Fruit fly (Drosophila melanogaster) whole organism, embryonic: Measurements from ENCODE around the gene CG42759.

Experiments used
- Aef1 ChIP-seq: fragments of 200-800 bp; sonication (Bioruptor generic); IDR thresholded peaks from 3 replicates; pipeline ENCODE4 v1.3.6; 2022; ENCODE audit warnings: missing biosample characterization, missing genetic modification characterization
- Asciz ChIP-seq: fragments of 200-800 bp; sonication (Bioruptor generic); optimal IDR thresholded peaks from 2 replicates; lab custom pipeline; 2017; ENCODE audit warnings: missing biosample characterization, mild to moderate bottlenecking, missing genetic modification characterization, missing genetic modification reagents
- Atf-2 ChIP-seq: fragments of 200-800 bp; sonication (Bioruptor generic); optimal IDR thresholded peaks from 2 replicates; lab custom pipeline; 2016; ENCODE audit warnings: missing biosample characterization, missing genetic modification characterization
- Atf3 ChIP-seq: fragments of 200-800 bp; sonication (Bioruptor generic); optimal IDR thresholded peaks from 3 replicates; lab custom pipeline; 2016; ENCODE audit warnings: missing biosample characterization, missing genetic modification characterization
- BEAF-32 ChIP-seq: fragments of 200-800 bp; sonication (Bioruptor generic); optimal IDR thresholded peaks from 3 replicates; lab custom pipeline; 2017; ENCODE audit warnings: missing biosample characterization, missing genetic modification characterization, mild to moderate bottlenecking, moderate library complexity, missing genetic modification reagents
- BtbVII ChIP-seq: fragments of 200-800 bp; sonication (Bioruptor generic); optimal IDR thresholded peaks from 3 replicates; lab custom pipeline; 2017; ENCODE audit warnings: missing biosample characterization, mild to moderate bottlenecking, missing genetic modification characterization
- CG14441 ChIP-seq: fragments of 200-800 bp; sonication (Bioruptor generic); IDR thresholded peaks from 2 replicates; pipeline ENCODE4 v1.3.6; 2022; ENCODE audit warnings: missing biosample characterization, missing genetic modification characterization
- CG15073 ChIP-seq: fragments of 200-800 bp; sonication (Bioruptor generic); optimal IDR thresholded peaks from 2 replicates; lab custom pipeline; 2016; ENCODE audit warnings: missing biosample characterization, missing genetic modification characterization
- CG1603 ChIP-seq: fragments of 200-800 bp; sonication (Bioruptor generic); optimal IDR thresholded peaks from 2 replicates; lab custom pipeline; 2019; ENCODE audit warnings: missing biosample characterization, mild to moderate bottlenecking, missing genetic modification characterization, moderate library complexity
- CG16779 ChIP-seq: fragments of 200-800 bp; sonication (Bioruptor generic); IDR thresholded peaks from 2 replicates; pipeline ENCODE4 v1.3.6; 2022; ENCODE audit warnings: missing biosample characterization, missing genetic modification characterization
- CG16813 ChIP-seq: fragments of 200-800 bp; sonication (Bioruptor generic); IDR thresholded peaks from 3 replicates; pipeline ENCODE4 v1.3.6; 2022; ENCODE audit warnings: missing biosample characterization, missing genetic modification characterization; ENCODE audit not compliant: partially characterized antibody
- CG18011 ChIP-seq: fragments of 200-800 bp; sonication (Bioruptor generic); optimal IDR thresholded peaks from 2 replicates; lab custom pipeline; 2017; ENCODE audit warnings: missing biosample characterization, missing genetic modification characterization, mild to moderate bottlenecking, moderate library complexity, missing genotype
- CG31365 ChIP-seq: fragments of 200-800 bp; sonication (Bioruptor generic); optimal IDR thresholded peaks from 2 replicates; lab custom pipeline; 2018; ENCODE audit warnings: missing biosample characterization, mild to moderate bottlenecking, missing genetic modification characterization
- CG34224 ChIP-seq: fragments of 200-800 bp; sonication (Bioruptor generic); IDR thresholded peaks from 3 replicates; pipeline ENCODE4 v1.3.6; 2022; ENCODE audit warnings: missing biosample characterization, missing genetic modification characterization; ENCODE audit not compliant: partially characterized antibody
- CG34376 ChIP-seq: fragments of 200-800 bp; sonication (Bioruptor generic); optimal IDR thresholded peaks from 2 replicates; lab custom pipeline; 2018; ENCODE audit warnings: missing biosample characterization, mild to moderate bottlenecking, missing genetic modification characterization
- CG3838 ChIP-seq: fragments of 200-800 bp; sonication (Bioruptor generic); optimal IDR thresholded peaks from 3 replicates; lab custom pipeline; 2016; ENCODE audit warnings: missing biosample characterization, missing genetic modification characterization
- CG3847 ChIP-seq: fragments of 200-800 bp; sonication (Bioruptor generic); IDR thresholded peaks from 2 replicates; pipeline ENCODE4 v1.3.6; 2022; ENCODE audit warnings: missing biosample characterization, missing genetic modification characterization
- CG4328 ChIP-seq: fragments of 200-800 bp; sonication (Bioruptor generic); optimal IDR thresholded peaks from 3 replicates; lab custom pipeline; 2017; ENCODE audit warnings: missing biosample characterization, missing genetic modification reagents, missing genetic modification characterization
- CG6813 ChIP-seq: fragments of 200-800 bp; sonication (Bioruptor generic); optimal IDR thresholded peaks from 2 replicates; lab custom pipeline; 2017; ENCODE audit warnings: missing biosample characterization, missing genetic modification characterization, mild to moderate bottlenecking, moderate library complexity, missing genetic modification reagents
- CG7357 ChIP-seq: fragments of 200-800 bp; sonication (Bioruptor generic); IDR thresholded peaks from 3 replicates; pipeline ENCODE4 v1.3.6; 2022; ENCODE audit warnings: missing biosample characterization, missing genetic modification characterization
- CG8281 ChIP-seq: fragments of 200-800 bp; sonication (Bioruptor generic); optimal IDR thresholded peaks from 2 replicates; lab custom pipeline; 2018; ENCODE audit warnings: missing biosample characterization, mild to moderate bottlenecking, missing genetic modification characterization, moderate library complexity
- CG9727 ChIP-seq: fragments of 200-800 bp; sonication (Bioruptor generic); optimal IDR thresholded peaks from 3 replicates; lab custom pipeline; 2017; ENCODE audit warnings: missing biosample characterization, mild to moderate bottlenecking, missing genetic modification characterization
- CkIIα-i1 ChIP-seq: fragments of 200-800 bp; sonication (Bioruptor generic); IDR thresholded peaks from 2 replicates; pipeline ENCODE4 v1.3.6; 2022; ENCODE audit warnings: missing biosample characterization, missing genetic modification characterization
- Dad ChIP-seq: fragments of 200-800 bp; sonication (Bioruptor generic); optimal IDR thresholded peaks from 3 replicates; lab custom pipeline; 2016; ENCODE audit warnings: missing biosample characterization, missing genetic modification characterization
- MBD-R2 ChIP-seq: fragments of 200-800 bp; sonication (Bioruptor generic); IDR thresholded peaks from 2 replicates; pipeline ENCODE4 v1.3.6; 2022; ENCODE audit warnings: missing biosample characterization, missing genetic modification characterization
- NC2β ChIP-seq: fragments of 200-800 bp; sonication (Bioruptor generic); optimal IDR thresholded peaks from 2 replicates; lab custom pipeline; 2016; ENCODE audit warnings: missing biosample characterization, missing genetic modification characterization
- NfI ChIP-seq: fragments of 200-800 bp; sonication (Bioruptor generic); optimal IDR thresholded peaks from 3 replicates; lab custom pipeline; 2018; ENCODE audit warnings: missing biosample characterization, mild to moderate bottlenecking, missing genetic modification characterization, moderate library complexity
- Optix ChIP-seq: fragments of 200-800 bp; sonication (Bioruptor generic); IDR thresholded peaks from 3 replicates; pipeline ENCODE4 v1.3.6; 2022; ENCODE audit warnings: missing biosample characterization, missing genetic modification characterization
- Rfx ChIP-seq: fragments of 200-800 bp; sonication (Bioruptor generic); IDR thresholded peaks from 2 replicates; pipeline ENCODE4 v1.3.6; 2022; ENCODE audit warnings: missing biosample characterization, missing genetic modification characterization
- Sry-β ChIP-seq: fragments of 200-800 bp; sonication (Bioruptor generic); optimal IDR thresholded peaks from 2 replicates; lab custom pipeline; 2018; ENCODE audit warnings: missing biosample characterization, mild to moderate bottlenecking, missing genetic modification characterization, moderate library complexity
- Usf ChIP-seq: fragments of 200-800 bp; sonication (Bioruptor generic); optimal IDR thresholded peaks from 2 replicates; lab custom pipeline; 2017; ENCODE audit warnings: missing genotype, missing biosample characterization, missing genetic modification characterization
- ara ChIP-seq: fragments of 200-800 bp; sonication (Bioruptor generic); IDR thresholded peaks from 2 replicates; pipeline ENCODE4 v1.3.6; 2022; ENCODE audit warnings: missing biosample characterization, missing genetic modification characterization
- ash1 ChIP-seq: fragments of 200-800 bp; sonication (Bioruptor generic); optimal IDR thresholded peaks from 2 replicates; lab custom pipeline; 2018; ENCODE audit warnings: missing biosample characterization, mild to moderate bottlenecking, missing genetic modification characterization
- cato ChIP-seq: fragments of 200-800 bp; sonication (Bioruptor generic); optimal IDR thresholded peaks from 2 replicates; lab custom pipeline; 2016; ENCODE audit warnings: missing biosample characterization, missing genetic modification characterization, borderline replicate concordance
- chinmo ChIP-seq: fragments of 200-800 bp; sonication (Bioruptor generic); IDR thresholded peaks from 4 replicates; pipeline ENCODE4 v1.3.6; 2022; ENCODE audit warnings: missing biosample characterization, missing genetic modification characterization; ENCODE audit not compliant: partially characterized antibody
- dan ChIP-seq: fragments of 200-800 bp; sonication (Bioruptor generic); IDR thresholded peaks from 2 replicates; pipeline ENCODE4 v1.3.6; 2022; ENCODE audit warnings: missing biosample characterization, missing genetic modification characterization
- disco-r ChIP-seq: fragments of 200-800 bp; sonication (Bioruptor generic); optimal IDR thresholded peaks from 2 replicates; lab custom pipeline; 2016; ENCODE audit warnings: missing biosample characterization, missing genetic modification characterization
- ems ChIP-seq: fragments of 200-800 bp; sonication (Bioruptor generic); optimal IDR thresholded peaks from 3 replicates; lab custom pipeline; 2016; ENCODE audit warnings: missing biosample characterization, missing genetic modification characterization
- ewg ChIP-seq: fragments of 200-800 bp; sonication (Bioruptor generic); optimal IDR thresholded peaks from 3 replicates; lab custom pipeline; 2017; ENCODE audit warnings: mild to moderate bottlenecking, missing biosample characterization, missing genetic modification reagents, missing genetic modification characterization
- ken ChIP-seq: fragments of 200-800 bp; sonication (Bioruptor generic); IDR thresholded peaks from 3 replicates; pipeline ENCODE4 v1.3.6; 2022; ENCODE audit warnings: missing biosample characterization, missing genetic modification characterization
- lola ChIP-seq, 3 experiments: fragments of >200 bp in 2 of 3; fragments of 200-800 bp in 1 of 3; sonication (Bioruptor generic) in 1 of 3; optimal IDR thresholded peaks; 2 replicates each; lab custom pipeline; 2017 to 2019; ENCODE audit warnings: missing biosample characterization in 3 of 3, missing genetic modification characterization in 3 of 3, mild to moderate bottlenecking in 1 of 3, moderate library complexity in 1 of 3
- org-1 ChIP-seq: fragments of 200-800 bp; sonication (Bioruptor generic); optimal IDR thresholded peaks from 2 replicates; lab custom pipeline; 2017; ENCODE audit warnings: missing biosample characterization, missing genetic modification characterization
- phol ChIP-seq: fragments of 200-800 bp; sonication (Bioruptor generic); optimal IDR thresholded peaks from 3 replicates; lab custom pipeline; 2018; ENCODE audit warnings: missing biosample characterization, mild to moderate bottlenecking, missing genetic modification characterization, moderate library complexity
- repo ChIP-seq: fragments of 200-800 bp; sonication (Bioruptor generic); optimal IDR thresholded peaks from 2 replicates; lab custom pipeline; 2016; ENCODE audit warnings: missing biosample characterization, missing genetic modification characterization
- sens ChIP-seq: fragments of 200-800 bp; sonication (Bioruptor generic); peaks from one replicate; lab custom pipeline; 2016; ENCODE audit warnings: missing biosample characterization, missing genetic modification characterization
- sens-2 ChIP-seq: fragments of 200-800 bp; sonication (Bioruptor generic); IDR thresholded peaks from 2 replicates; pipeline ENCODE4 v1.3.6; 2022; ENCODE audit warnings: missing biosample characterization, missing genetic modification characterization
- slp2 ChIP-seq: fragments of 200-800 bp; sonication (Bioruptor generic); optimal IDR thresholded peaks from 2 replicates; lab custom pipeline; 2016; ENCODE audit warnings: missing biosample characterization, missing genetic modification characterization
- tio ChIP-seq: fragments of 200-800 bp; sonication (Bioruptor generic); optimal IDR thresholded peaks from 2 replicates; lab custom pipeline; 2017; ENCODE audit warnings: missing biosample characterization, missing genetic modification characterization, inconsistent platforms
- tx ChIP-seq: fragments of 200-800 bp; sonication (Bioruptor generic); optimal IDR thresholded peaks from 2 replicates; lab custom pipeline; 2016; ENCODE audit warnings: missing biosample characterization, missing genetic modification characterization
- yki ChIP-seq: fragments of >200 bp; optimal IDR thresholded peaks from 3 replicates; lab custom pipeline; 2018

Gene CG42759

DNA sequence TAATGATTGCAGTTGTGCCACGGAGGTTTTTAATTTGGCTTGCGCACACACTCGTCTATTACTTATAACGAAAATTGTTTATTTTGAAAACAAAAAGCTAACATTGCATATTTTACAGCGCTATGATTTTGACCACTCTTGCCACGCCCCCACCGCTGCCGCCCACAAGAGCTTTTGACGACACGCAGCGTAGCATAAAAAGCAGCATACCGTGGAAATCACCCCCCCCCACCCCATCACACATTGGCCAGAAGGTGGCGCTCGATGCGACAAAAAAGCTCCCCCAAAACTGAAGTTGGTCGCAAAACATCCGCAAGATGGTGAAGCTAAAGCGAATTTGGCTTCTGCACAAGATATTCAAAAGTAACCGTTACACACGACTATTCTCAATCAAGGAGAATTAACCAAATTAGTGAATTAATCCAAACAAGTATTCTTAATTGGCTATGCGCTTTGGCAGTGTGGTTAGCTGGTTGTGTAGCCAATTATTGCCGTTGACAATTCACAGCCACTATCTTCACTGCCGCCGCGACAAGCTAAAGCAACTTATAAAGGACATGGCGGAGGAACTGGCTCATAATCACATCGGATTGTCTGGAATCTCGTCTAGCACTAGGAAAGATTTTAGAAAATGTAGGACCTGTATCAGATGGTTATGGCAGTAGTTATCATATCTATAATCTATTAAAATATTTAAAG is 42.2 kb upstream of the CG42759 start (continued):
- TF ChIP-seq CG16779 (GFP tag; lab: Robert Waterston, UW) (no peak), Rfx (GFP tag; lab: Robert Waterston, UW) (peak; percentile 80), BtbVII (GFP tag; lab: Kevin White, UChicago) (no peak), phol (tag; lab: Kevin White, UChicago) (peak; percentile 0), CG3847 (GFP tag; lab: Robert Waterston, UW) (0 out of 2 replicates have a peak, but pooled peaks have one; percentile 35), CG3838 (GFP tag; lab: Kevin White, UChicago) (no peak), NC2β (GFP tag; lab: Kevin White, UChicago) (peak; percentile 34), ash1 (GFP tag; lab: Kevin White, UChicago) (peak; percentile 1), disco-r (no peak), CG6813 (GFP tag; lab: Kevin White, UChicago) (no peak), CkIIα-i1 (no peak), sens-2 (GFP tag; lab: Robert Waterston, UW) (no peak), Usf (GFP tag; lab: Kevin White, UChicago) (no peak), repo (GFP tag; lab: Kevin White, UChicago) (no peak), org-1 (GFP tag; lab: Kevin White, UChicago) (peak; percentile 15), CG34376 (GFP tag; lab: Kevin White, UChicago) (no peak), chinmo (GFP tag; lab: Robert Waterston, UW) (peak; percentile 82; the same call in 2 of the 4 replicates), CG4328 (GFP tag; lab: Kevin White, UChicago) (no peak), Optix (GFP tag; lab: Robert Waterston, UW) (peak; percentile 47; the same call in 1 of the 3 replicates), Asciz (GFP tag; lab: Kevin White, UChicago) (no peak), NfI (peak; percentile 48), CG7357 (GFP tag; lab: Robert Waterston, UW) (no peak), BEAF-32 (no peak), lola (GFP tag; optimal IDR thresholded peaks at IDR 0.05; lab: Kevin White, UChicago) (no peak), Atf-2 (no peak), cato (no peak), CG16813 (no peak), slp2 (GFP tag; lab: Kevin White, UChicago) (no peak), CG9727 (no peak), Aef1 (0 out of 3 replicates have a peak, but pooled peaks have one; percentile 35), CG8281 (tag; lab: Kevin White, UChicago) (no peak), Dad (GFP tag; lab: Kevin White, UChicago) (no peak), tio (GFP tag; lab: Kevin White, UChicago) (no peak), sens (peak; percentile 32), ara (0 out of 2 replicates have a peak, but pooled peaks have one; percentile 7), ems (GFP tag; lab: Kevin White, UChicago) (no peak), ken (GFP tag; lab: Robert Waterston, UW) (0 out of 3 replicates have a peak, but pooled peaks have one; percentile 19), CG14441 (GFP tag; lab: Robert Waterston, UW) (peak; percentile 45), Sry-β (no peak), dan (GFP tag; lab: Robert Waterston, UW) (no peak), tx (GFP tag; lab: Kevin White, UChicago) (no peak), ewg (no peak), CG18011 (GFP tag; lab: Kevin White, UChicago) (no peak), Atf3 (GFP tag; lab: Kevin White, UChicago) (no peak), CG1603 (tag; lab: Kevin White, UChicago) (peak; percentile 45), CG31365 (tag; lab: Kevin White, UChicago) (peak; percentile 31), MBD-R2 (GFP tag; lab: Robert Waterston, UW) (no peak), CG15073 (no peak), yki (lab: Kevin White, UChicago) (no peak), CG34224 (GFP tag; lab: Robert Waterston, UW) (no peak)
